Worm (Caenorhabditis elegans) whole organism, L3 larva: ENCODE data around the gene R08A2.9.

Experiments used
- R02D3.7 ChIP-seq: fragments of 150-350 bp; optimal IDR thresholded peaks from 2 replicates; lab custom pipeline; 2014; ENCODE audit warnings: missing biosample characterization, missing genetic modification characterization
- ZK546.5 ChIP-seq: sonication (generic microtip); optimal IDR thresholded peaks from 2 replicates; lab custom pipeline; 2017; ENCODE audit warnings: missing biosample characterization, missing genetic modification characterization
- aly-2 ChIP-seq: fragments of 150-350 bp; optimal IDR thresholded peaks from 2 replicates; lab custom pipeline; 2014; ENCODE audit warnings: missing biosample characterization, missing genetic modification characterization
- ceh-16 ChIP-seq: sonication (generic microtip); optimal IDR thresholded peaks from 2 replicates; lab custom pipeline; 2017; ENCODE audit warnings: missing biosample characterization, missing genetic modification characterization
- ceh-28 ChIP-seq: fragments of 150-350 bp; optimal IDR thresholded peaks from 2 replicates; lab custom pipeline; 2014; ENCODE audit warnings: missing biosample characterization, missing genetic modification reagents, missing genetic modification characterization
- ceh-82 ChIP-seq: fragments of 150-350 bp; optimal IDR thresholded peaks from 2 replicates; lab custom pipeline; 2014; ENCODE audit warnings: missing biosample characterization, missing genetic modification characterization
- ceh-9 ChIP-seq: sonication (generic microtip); optimal IDR thresholded peaks from 2 replicates; lab custom pipeline; 2018; ENCODE audit warnings: missing biosample characterization, missing genetic modification characterization
- egl-5 ChIP-seq: fragments of 150-350 bp; optimal IDR thresholded peaks from 2 replicates; lab custom pipeline; 2017; ENCODE audit warnings: missing biosample characterization, missing genetic modification reagents, missing genetic modification characterization, inconsistent platforms
- elt-1 ChIP-seq: fragments of 150-350 bp; optimal IDR thresholded peaks from 2 replicates; lab custom pipeline; 2014; ENCODE audit warnings: missing biosample characterization, missing genetic modification characterization
- elt-2 ChIP-seq: sonication (generic microtip); optimal IDR thresholded peaks from 2 replicates; lab custom pipeline; 2016; ENCODE audit warnings: missing genetic modification reagents, mild to moderate bottlenecking, missing genetic modification characterization, missing compliant biosample characterization
- elt-3 ChIP-seq, 3 experiments: fragments of 150-350 bp in 1 of 3; sonication (generic microtip) in 2 of 3; optimal IDR thresholded peaks; 2 replicates in 2 of 3; 4 replicates in 1 of 3; lab custom pipeline; 2014 to 2017; ENCODE audit warnings: missing biosample characterization in 3 of 3, missing genetic modification characterization in 3 of 3
- eor-1 ChIP-seq, 2 experiments: fragments of 150-350 bp; optimal IDR thresholded peaks; 2 replicates each; lab custom pipeline; 2014 to 2018; ENCODE audit warnings: missing biosample characterization in 2 of 2, missing genetic modification characterization in 2 of 2
- fkh-10 ChIP-seq: sonication (generic microtip); optimal IDR thresholded peaks from 2 replicates; lab custom pipeline; 2017; ENCODE audit warnings: missing biosample characterization, missing genetic modification reagents, missing genetic modification characterization
- fkh-2 ChIP-seq: fragments of 150-350 bp; optimal IDR thresholded peaks from 2 replicates; lab custom pipeline; 2014; ENCODE audit warnings: missing biosample characterization, missing genetic modification reagents, missing genetic modification characterization
- fos-1 ChIP-seq: fragments of 150-350 bp; optimal IDR thresholded peaks from 2 replicates; lab custom pipeline; 2014; ENCODE audit warnings: missing biosample characterization, missing genetic modification characterization
- hmg-11 ChIP-seq: sonication (generic microtip); optimal IDR thresholded peaks from 2 replicates; lab custom pipeline; 2016; ENCODE audit warnings: missing genetic modification characterization, missing compliant biosample characterization
- jun-1 ChIP-seq: fragments of 150-350 bp; optimal IDR thresholded peaks from 2 replicates; lab custom pipeline; 2014; ENCODE audit warnings: missing biosample characterization, missing genetic modification reagents, missing genetic modification characterization
- lin-15B ChIP-seq: fragments of 150-350 bp; optimal IDR thresholded peaks from 2 replicates; lab custom pipeline; 2014; ENCODE audit warnings: missing biosample characterization, missing genetic modification characterization
- lin-39 ChIP-seq: fragments of 150-350 bp; optimal IDR thresholded peaks from 2 replicates; lab custom pipeline; 2018; ENCODE audit warnings: missing biosample characterization, missing genetic modification reagents, missing genetic modification characterization
- lsy-12 ChIP-seq: sonication (generic microtip); optimal IDR thresholded peaks from 2 replicates; lab custom pipeline; 2016; ENCODE audit warnings: mild to moderate bottlenecking, missing genetic modification characterization, missing compliant biosample characterization
- mdl-1 ChIP-seq: fragments of 150-350 bp; optimal IDR thresholded peaks from 2 replicates; lab custom pipeline; 2014; ENCODE audit warnings: missing biosample characterization, missing genetic modification characterization
- mml-1 ChIP-seq: fragments of 150-350 bp; sonication (generic microtip); optimal IDR thresholded peaks from 3 replicates; lab custom pipeline; 2014; ENCODE audit warnings: missing biosample characterization, missing genetic modification characterization
- nfya-1 ChIP-seq: sonication (generic microtip); optimal IDR thresholded peaks from 2 replicates; lab custom pipeline; 2017; ENCODE audit warnings: missing genetic modification characterization, mild to moderate bottlenecking, missing compliant biosample characterization, antibody characterized with exemption, moderate library complexity; ENCODE audit not compliant: insufficient read depth
- nhr-11 ChIP-seq: fragments of 150-350 bp; optimal IDR thresholded peaks from 2 replicates; lab custom pipeline; 2014; ENCODE audit warnings: missing biosample characterization, missing genetic modification characterization
- nhr-12 ChIP-seq: fragments of 150-350 bp; optimal IDR thresholded peaks from 2 replicates; lab custom pipeline; 2014; ENCODE audit warnings: missing biosample characterization, missing genetic modification characterization
- nhr-23 ChIP-seq: fragments of 150-350 bp; optimal IDR thresholded peaks from 2 replicates; lab custom pipeline; 2014; ENCODE audit warnings: missing biosample characterization, missing genetic modification reagents, missing genetic modification characterization
- nhr-237 ChIP-seq: fragments of 150-350 bp; optimal IDR thresholded peaks from 2 replicates; lab custom pipeline; 2014; ENCODE audit warnings: missing biosample characterization, missing genetic modification characterization
- nhr-25 ChIP-seq: sonication (generic microtip); optimal IDR thresholded peaks from 2 replicates; lab custom pipeline; 2017; ENCODE audit warnings: missing biosample characterization, missing genetic modification characterization
- nhr-28 ChIP-seq: fragments of 150-350 bp; optimal IDR thresholded peaks from 2 replicates; lab custom pipeline; 2014; ENCODE audit warnings: missing biosample characterization, missing genetic modification characterization
- nhr-43 ChIP-seq: sonication (generic microtip); optimal IDR thresholded peaks from 2 replicates; lab custom pipeline; 2016; ENCODE audit warnings: mild to moderate bottlenecking, missing genetic modification characterization, missing compliant biosample characterization; ENCODE audit not compliant: poor library complexity, severe bottlenecking
- nhr-76 ChIP-seq: fragments of 150-350 bp; sonication (generic microtip); optimal IDR thresholded peaks from 5 replicates; lab custom pipeline; 2014; ENCODE audit warnings: missing biosample characterization, missing genetic modification characterization
- nhr-77 ChIP-seq: fragments of 150-350 bp; optimal IDR thresholded peaks from 2 replicates; lab custom pipeline; 2014; ENCODE audit warnings: missing biosample characterization, missing genetic modification characterization
- pha-4 ChIP-seq: fragments of 150-350 bp; optimal IDR thresholded peaks from 2 replicates; lab custom pipeline; 2014; ENCODE audit warnings: missing biosample characterization, missing genetic modification reagents, missing genetic modification characterization
- pqm-1 ChIP-seq: fragments of 150-350 bp; optimal IDR thresholded peaks from 2 replicates; lab custom pipeline; 2017; ENCODE audit warnings: missing biosample characterization, missing genetic modification characterization, inconsistent platforms
- sea-2 ChIP-seq: fragments of 150-350 bp; sonication (generic microtip); optimal IDR thresholded peaks from 4 replicates; lab custom pipeline; 2014; ENCODE audit warnings: missing biosample characterization, missing genetic modification reagents, missing genetic modification characterization
- skn-1 ChIP-seq: fragments of 150-350 bp; optimal IDR thresholded peaks from 2 replicates; lab custom pipeline; 2014; ENCODE audit warnings: missing biosample characterization, missing genetic modification characterization
- snpc-4 ChIP-seq: fragments of 150-350 bp; optimal IDR thresholded peaks from 2 replicates; lab custom pipeline; 2014; ENCODE audit warnings: missing biosample characterization, missing genetic modification characterization
- tbx-2 ChIP-seq: sonication (generic microtip); optimal IDR thresholded peaks from 2 replicates; lab custom pipeline; 2016; ENCODE audit warnings: mild to moderate bottlenecking, missing genetic modification characterization, missing compliant biosample characterization
- unc-39 ChIP-seq: sonication (generic microtip); optimal IDR thresholded peaks from 4 replicates; lab custom pipeline; 2017; ENCODE audit warnings: missing biosample characterization, missing genetic modification characterization
- unc-62 ChIP-seq: fragments of 150-350 bp; sonication (generic microtip); optimal IDR thresholded peaks from 4 replicates; lab custom pipeline; 2014; ENCODE audit warnings: missing biosample characterization, missing genetic modification reagents, missing genetic modification characterization
- zag-1 ChIP-seq: fragments of 150-350 bp; optimal IDR thresholded peaks from 2 replicates; lab custom pipeline; 2014; ENCODE audit warnings: missing biosample characterization, missing genetic modification characterization
- ztf-4 ChIP-seq: fragments of 150-350 bp; optimal IDR thresholded peaks from 2 replicates; lab custom pipeline; 2014; ENCODE audit warnings: missing biosample characterization, missing genetic modification characterization

The R08A2.9 gene

DNA sequence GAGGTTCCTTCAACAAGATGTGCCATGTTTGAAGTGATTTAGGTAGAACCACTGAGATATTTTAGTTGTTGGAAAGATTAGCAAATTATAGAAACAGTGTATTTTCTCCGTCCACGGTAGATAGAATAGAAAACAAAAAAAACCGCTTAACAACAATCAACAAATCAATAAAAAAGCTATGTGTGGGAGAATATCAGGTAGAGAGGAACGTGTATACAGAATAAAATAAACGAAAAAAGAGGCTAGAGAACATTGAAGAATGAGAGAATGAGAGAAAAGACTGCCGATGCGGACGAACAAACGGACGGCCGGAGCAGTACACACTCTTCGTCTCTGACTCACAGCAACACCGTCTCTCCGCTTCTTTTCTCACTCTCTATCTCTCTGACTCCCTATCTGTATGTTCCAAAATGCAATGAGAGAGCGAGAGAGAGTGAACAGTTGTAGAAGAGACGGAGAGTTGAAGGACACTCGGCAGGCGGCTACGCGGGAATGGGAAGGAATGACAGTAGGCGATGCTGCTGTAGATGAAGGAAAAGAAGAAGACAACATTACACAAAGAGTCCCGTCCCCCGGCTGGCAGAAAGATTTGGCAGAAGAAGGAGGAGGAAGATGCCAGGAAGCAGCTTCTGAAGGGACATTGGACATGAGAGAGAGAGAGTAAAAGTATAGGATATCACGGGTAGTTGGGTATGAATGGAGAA, 11.3 kb upstream of the R08A2.9 start, which contains the start of gene unc-112:
Gene unc-112 (minus strand): TSS at position 51 of the 704 bp plus-strand sequence.
- TF ChIP-seq nhr-77 (tag; lab: Kevin White, UChicago) (no peak), ceh-28 (tag; lab: Kevin White, UChicago) (peak; percentile 15), mdl-1 (tag; lab: Kevin White, UChicago) (no peak), lin-15B (tag; lab: Kevin White, UChicago) (peak; percentile 59), skn-1 (tag; lab: Kevin White, UChicago) (peak; percentile 26), aly-2 (tag; lab: Kevin White, UChicago) (no peak), hmg-11 (tag; lab: Kevin White, UChicago) (peak; percentile 82), nhr-76 (peak; percentile 15), eor-1 (tag; optimal IDR thresholded peaks at IDR 0.05; lab: Kevin White, UChicago) (no peak), elt-3 (tag; optimal IDR thresholded peaks at IDR 0.05; lab: Kevin White, UChicago) (no peak), nhr-43 (tag; lab: Kevin White, UChicago) (peak; percentile 25), R02D3.7 (tag; lab: Kevin White, UChicago) (peak; percentile 12), mml-1 (tag; lab: Kevin White, UChicago) (no peak), ZK546.5 (tag; lab: Kevin White, UChicago) (no peak), zag-1 (tag; lab: Kevin White, UChicago) (no peak), tbx-2 (tag; lab: Kevin White, UChicago) (no peak), ceh-9 (tag; lab: Kevin White, UChicago) (no peak), nhr-237 (tag; lab: Kevin White, UChicago) (no peak), pqm-1 (peak; percentile 44), nhr-28 (tag; lab: Kevin White, UChicago) (no peak), pha-4 (tag; lab: Kevin White, UChicago) (peak; percentile 80), unc-62 (peak; percentile 18), elt-1 (no peak), ztf-4 (tag; lab: Kevin White, UChicago) (no peak), fkh-10 (GFP tag; lab: Kevin White, UChicago) (no peak), nhr-23 (peak; percentile 46), ceh-82 (tag; lab: Kevin White, UChicago) (no peak), unc-39 (no peak), egl-5 (tag; lab: Kevin White, UChicago) (peak; percentile 57), snpc-4 (tag; lab: Kevin White, UChicago) (peak; percentile 77), nhr-12 (tag; lab: Kevin White, UChicago) (no peak), jun-1 (tag; lab: Kevin White, UChicago) (peak; percentile 38), ceh-16 (tag; lab: Kevin White, UChicago) (no peak), fkh-2 (tag; lab: Kevin White, UChicago) (no peak), fos-1 (tag; lab: Kevin White, UChicago) (peak; percentile 59), nhr-11 (tag; lab: Kevin White, UChicago) (peak; percentile 55), lin-39 (peak; percentile 57), elt-2 (tag; lab: Kevin White, UChicago) (peak; percentile 73), nhr-25 (peak; percentile 85), nfya-1 (tag; lab: Kevin White, UChicago) (peak; percentile 85), lsy-12 (tag; lab: Kevin White, UChicago) (peak; percentile 3), sea-2 (GFP tag; lab: Kevin White, UChicago) (peak; percentile 9)

DNA sequence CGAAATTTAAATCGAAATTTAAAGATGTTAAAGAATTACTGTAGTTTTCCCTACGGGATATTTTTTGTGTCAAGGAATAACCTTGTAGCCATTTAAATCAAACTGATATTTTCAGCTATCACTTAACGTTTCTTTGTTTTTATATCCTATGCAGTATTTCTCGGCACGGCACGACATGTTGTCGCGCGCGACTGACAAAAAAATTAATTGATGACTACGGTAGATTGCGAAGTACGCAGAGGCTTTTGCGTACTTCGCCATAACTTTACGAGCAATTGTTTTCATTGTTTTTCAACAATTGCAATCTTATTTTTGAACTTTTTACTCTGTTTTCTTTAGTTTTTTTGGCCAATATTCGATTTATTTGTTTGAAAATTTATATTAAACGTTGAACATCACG, 10.1 kb upstream of the R08A2.9 start:
- TF ChIP-seq skn-1 (tag; lab: Kevin White, UChicago), result no peak
